2 worm cellular contexts compared by ENCODE assay signal in the genomic region with DNA sequence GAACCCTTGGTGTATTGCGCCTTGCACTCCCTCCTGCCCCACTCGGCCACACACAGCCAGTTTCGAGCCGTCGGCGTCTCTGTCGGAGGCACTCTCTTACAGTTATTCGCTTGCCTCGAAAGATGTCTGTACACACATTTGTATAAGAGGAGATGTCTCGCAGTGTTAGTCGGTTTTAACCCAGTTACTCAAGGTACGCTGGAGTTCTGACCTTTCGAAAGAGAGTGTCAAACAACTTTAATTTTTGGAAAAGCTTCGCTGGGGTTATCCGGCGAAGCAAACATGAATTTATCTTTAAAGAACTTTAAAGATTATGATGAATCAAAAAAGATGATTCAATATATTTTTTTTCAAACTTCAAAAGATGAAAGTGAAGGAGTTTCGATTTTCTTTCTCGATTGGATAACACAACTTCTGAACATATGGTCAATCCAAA.
TF ChIP-seq lines count a peak whose summit lies in the region.

No protein-coding gene starts in this region.

TF ChIP-seq in whole organism, L1 larva, 84 proteins besides CTCF, POLR2A, EP300 and RAD21 (continued from another document):
- TF ChIP-seq aha-1 (tag; optimal IDR thresholded peaks at IDR 0.05; lab: Kevin White, UChicago) (peak; percentile 89), nhr-90 (tag; optimal IDR thresholded peaks at IDR 0.05; lab: Kevin White, UChicago; ENCODE audit: poor library complexity) (peak; percentile 100), alr-1 (tag; optimal IDR thresholded peaks at IDR 0.05; lab: Kevin White, UChicago; ENCODE audit: borderline replicate concordance) (no peak), tbx-2 (tag; optimal IDR thresholded peaks at IDR 0.05; lab: Kevin White, UChicago) (peak; percentile 100), fkh-8 (tag; optimal IDR thresholded peaks at IDR 0.05; lab: Kevin White, UChicago) (peak; percentile 100), egl-27 (tag; optimal IDR thresholded peaks at IDR 0.05; lab: Kevin White, UChicago) (peak; percentile 86 to 97), sptf-1 (tag; optimal IDR thresholded peaks at IDR 0.05; lab: Kevin White, UChicago) (no peak), ets-5 (GFP tag; IDR thresholded peaks at IDR 0.05; lab: Robert Waterston, UW) (peak; percentile 84; the same call in 1 of the 2 replicates), nhr-19 (GFP tag; conservative IDR thresholded peaks at IDR 0.05; lab: Robert Waterston, UW) (peak; percentile 99), ceh-63 (GFP tag; optimal IDR thresholded peaks at IDR 0.05; lab: Kevin White, UChicago) (peak; percentile 96), unc-98 (GFP tag; IDR thresholded peaks at IDR 0.05; lab: Robert Waterston, UW) (peak; percentile 94), fos-1 (tag; optimal IDR thresholded peaks at IDR 0.05; lab: Kevin White, UChicago) (peak; percentile 98), jun-1 (tag; optimal IDR thresholded peaks at IDR 0.05; lab: Kevin White, UChicago) (peak; percentile 98), swsn-7 (tag; optimal IDR thresholded peaks at IDR 0.05; lab: Kevin White, UChicago) (peak; percentile 100), nhr-77 (tag; optimal IDR thresholded peaks at IDR 0.05; lab: Kevin White, UChicago) (peak; percentile 99), ztf-11 (tag; optimal IDR thresholded peaks at IDR 0.05; lab: Kevin White, UChicago) (peak; percentile 93 to 98), hlh-17 (GFP tag; optimal IDR thresholded peaks at IDR 0.05; lab: Kevin White, UChicago; ENCODE audit: borderline replicate concordance) (peak; percentile 49), fkh-4 (tag; optimal IDR thresholded peaks at IDR 0.05; lab: Kevin White, UChicago; ENCODE audit: borderline replicate concordance) (peak; percentile 94), efl-3 (GFP tag; optimal IDR thresholded peaks at IDR 0.05; lab: Kevin White, UChicago) (peak; percentile 90), lin-14 (GFP tag; optimal IDR thresholded peaks at IDR 0.05; lab: Kevin White, UChicago) (peak; percentile 99), pag-3 (tag; optimal IDR thresholded peaks at IDR 0.05; lab: Kevin White, UChicago; ENCODE audit: borderline replicate concordance, insufficient read depth) (peak; percentile 79), blmp-1 (tag; optimal IDR thresholded peaks at IDR 0.05; lab: Kevin White, UChicago) (peak; percentile 89), xbp-1 (tag; optimal IDR thresholded peaks at IDR 0.05; lab: Kevin White, UChicago) (peak; percentile 99), unc-86 (tag; optimal IDR thresholded peaks at IDR 0.05; lab: Kevin White, UChicago) (peak; percentile 99), tlp-1 (tag; optimal IDR thresholded peaks at IDR 0.05; lab: Kevin White, UChicago) (peak; percentile 73), C04F5.9 (tag; optimal IDR thresholded peaks at IDR 0.05; lab: Kevin White, UChicago) (peak; percentile 98), snu-23 (GFP tag; optimal IDR thresholded peaks at IDR 0.05; lab: Kevin White, UChicago) (peak; percentile 100)

TF ChIP-seq in whole organism, young adult, 124 proteins besides CTCF, POLR2A, EP300 and RAD21 (continued from another document):
- TF ChIP-seq C06A6.2 (GFP tag; conservative IDR thresholded peaks at IDR 0.05; lab: Robert Waterston, UW) (peak; percentile 99), ccch-3 (GFP tag; optimal IDR thresholded peaks at IDR 0.05; lab: Kevin White, UChicago) (peak; percentile 31), ztf-18 (tag; optimal IDR thresholded peaks at IDR 0.05; lab: Kevin White, UChicago) (peak; percentile 88), F55B11.4 (tag; optimal IDR thresholded peaks at IDR 0.05; lab: Kevin White, UChicago; ENCODE audit: borderline replicate concordance, insufficient read depth) (no peak), B0336.3 (GFP tag; IDR thresholded peaks at IDR 0.05; lab: Robert Waterston, UW) (peak; percentile 100), F33H1.4 (GFP tag; IDR thresholded peaks at IDR 0.05; lab: Robert Waterston, UW) (peak; percentile 81), lir-1 (GFP tag; conservative IDR thresholded peaks at IDR 0.05; lab: Robert Waterston, UW) (peak; percentile 94), ztf-26 (tag; optimal IDR thresholded peaks at IDR 0.05; lab: Kevin White, UChicago) (peak; percentile 98), mcd-1 (GFP tag; IDR thresholded peaks at IDR 0.05; lab: Robert Waterston, UW) (peak; percentile 98), zfh-2 (GFP tag; conservative IDR thresholded peaks at IDR 0.05; lab: Robert Waterston, UW) (peak; percentile 97), bed-2 (GFP tag; IDR thresholded peaks at IDR 0.05; lab: Robert Waterston, UW) (peak; percentile 94), hmg-1.2 (GFP tag; IDR thresholded peaks at IDR 0.05; lab: Robert Waterston, UW) (peak; percentile 95), madf-3 (GFP tag; IDR thresholded peaks at IDR 0.05; lab: Robert Waterston, UW) (peak; percentile 95), ceh-40 (GFP tag; IDR thresholded peaks at IDR 0.05; lab: Robert Waterston, UW) (peak; percentile 80), cebp-2 (GFP tag; IDR thresholded peaks at IDR 0.05; lab: Robert Waterston, UW) (peak; percentile 94), ZK185.1 (tag; optimal IDR thresholded peaks at IDR 0.05; lab: Kevin White, UChicago; ENCODE audit: poor library complexity, severe bottlenecking) (peak; percentile 98), egl-18 (GFP tag; IDR thresholded peaks at IDR 0.05; lab: Robert Waterston, UW) (peak; percentile 95), F23B12.7 (tag; optimal IDR thresholded peaks at IDR 0.05; lab: Kevin White, UChicago; ENCODE audit: insufficient read depth) (peak; percentile 98), F37B4.10 (GFP tag; IDR thresholded peaks at IDR 0.05; lab: Robert Waterston, UW) (peak; percentile 93; the same call in 1 of the 2 replicates), C17E4.6 (GFP tag; IDR thresholded peaks at IDR 0.05; lab: Robert Waterston, UW) (peak; percentile 99), K12H6.12 (tag; optimal IDR thresholded peaks at IDR 0.05; lab: Kevin White, UChicago) (peak; percentile 99), let-526 (GFP tag; IDR thresholded peaks at IDR 0.05; lab: Robert Waterston, UW) (peak; percentile 97), nhr-80 (tag; optimal IDR thresholded peaks at IDR 0.05; lab: Kevin White, UChicago) (peak; percentile 81), Y53G8AR.9 (GFP tag; conservative IDR thresholded peaks at IDR 0.05; lab: Robert Waterston, UW) (peak; percentile 99), efl-1 (GFP tag; optimal IDR thresholded peaks at IDR 0.05; lab: Kevin White, UChicago) (peak; percentile 49), snpc-4 (GFP tag; optimal IDR thresholded peaks at IDR 0.05; lab: Kevin White, UChicago) (peak; percentile 100), snpc-4 (tag; optimal IDR thresholded peaks at IDR 0.05; lab: Kevin White, UChicago) (peak; percentile 100), K11D2.4 (GFP tag; IDR thresholded peaks at IDR 0.05; lab: Robert Waterston, UW) (peak; percentile 98), bed-1 (GFP tag; IDR thresholded peaks at IDR 0.05; lab: Robert Waterston, UW) (peak; percentile 77; the same call in 1 of the 2 replicates), athp-1 (tag; optimal IDR thresholded peaks at IDR 0.05; lab: Kevin White, UChicago) (peak; percentile 95), xnd-1 (tag; optimal IDR thresholded peaks at IDR 0.05; lab: Kevin White, UChicago) (peak; percentile 71), ceh-27 (GFP tag; optimal IDR thresholded peaks at IDR 0.05; lab: Kevin White, UChicago) (peak; percentile 99), F57C9.4 (tag; optimal IDR thresholded peaks at IDR 0.05; lab: Kevin White, UChicago) (peak; percentile 96), snpc-1.3 (tag; optimal IDR thresholded peaks at IDR 0.05; lab: Kevin White, UChicago; ENCODE audit: insufficient read depth) (peak; percentile 96), fkh-3 (tag; optimal IDR thresholded peaks at IDR 0.05; lab: Kevin White, UChicago) (peak; percentile 86)
